Worm (Caenorhabditis elegans) whole organism, L2 larva: ENCODE results near the gene ttr-7.

Experiments
- R02D3.7 ChIP-seq: fragments of 150-350 bp; optimal IDR thresholded peaks from 2 replicates; lab custom pipeline; 2014; ENCODE audit warnings: missing biosample characterization, missing genetic modification characterization
- aly-2 ChIP-seq: fragments of 150-350 bp; optimal IDR thresholded peaks from 2 replicates; lab custom pipeline; 2014; ENCODE audit warnings: missing biosample characterization, missing genetic modification characterization
- ama-1 ChIP-seq: fragments of 150-350 bp; optimal IDR thresholded peaks from 2 replicates; lab custom pipeline; 2018; ENCODE audit warnings: inconsistent platforms
- blmp-1 ChIP-seq: sonication (generic microtip); optimal IDR thresholded peaks from 2 replicates; lab custom pipeline; 2017; ENCODE audit warnings: missing genetic modification characterization, mild to moderate bottlenecking, missing compliant biosample characterization, antibody characterized with exemption, moderate library complexity; ENCODE audit not compliant: insufficient read depth
- ceh-82 ChIP-seq: fragments of 150-350 bp; optimal IDR thresholded peaks from 2 replicates; lab custom pipeline; 2014; ENCODE audit warnings: missing biosample characterization, missing genetic modification characterization
- lsy-2 ChIP-seq, 2 experiments: fragments of 150-350 bp in 1 of 2; sonication (generic microtip) in 1 of 2; optimal IDR thresholded peaks; 2 replicates each; lab custom pipeline; 2014 to 2017; ENCODE audit warnings: missing biosample characterization in 2 of 2, missing genetic modification characterization in 2 of 2
- nhr-10 ChIP-seq: sonication (generic microtip); optimal IDR thresholded peaks from 2 replicates; lab custom pipeline; 2017; ENCODE audit warnings: missing biosample characterization, missing genetic modification characterization
- nhr-129 ChIP-seq: fragments of 150-350 bp; optimal IDR thresholded peaks from 2 replicates; lab custom pipeline; 2014; ENCODE audit warnings: missing biosample characterization, missing genetic modification characterization
- nhr-237 ChIP-seq: fragments of 150-350 bp; optimal IDR thresholded peaks from 2 replicates; lab custom pipeline; 2014; ENCODE audit warnings: missing biosample characterization, missing genetic modification characterization
- nhr-6 ChIP-seq: fragments of 150-350 bp; optimal IDR thresholded peaks from 2 replicates; lab custom pipeline; 2014; ENCODE audit warnings: missing biosample characterization, missing genetic modification characterization
- snpc-4 ChIP-seq: fragments of 150-350 bp; optimal IDR thresholded peaks from 2 replicates; lab custom pipeline; 2014; ENCODE audit warnings: missing biosample characterization, missing genetic modification characterization
- unc-62 ChIP-seq: fragments of 150-350 bp; optimal IDR thresholded peaks from 2 replicates; lab custom pipeline; 2014; ENCODE audit warnings: missing biosample characterization, missing genetic modification reagents, missing genetic modification characterization

DNA sequence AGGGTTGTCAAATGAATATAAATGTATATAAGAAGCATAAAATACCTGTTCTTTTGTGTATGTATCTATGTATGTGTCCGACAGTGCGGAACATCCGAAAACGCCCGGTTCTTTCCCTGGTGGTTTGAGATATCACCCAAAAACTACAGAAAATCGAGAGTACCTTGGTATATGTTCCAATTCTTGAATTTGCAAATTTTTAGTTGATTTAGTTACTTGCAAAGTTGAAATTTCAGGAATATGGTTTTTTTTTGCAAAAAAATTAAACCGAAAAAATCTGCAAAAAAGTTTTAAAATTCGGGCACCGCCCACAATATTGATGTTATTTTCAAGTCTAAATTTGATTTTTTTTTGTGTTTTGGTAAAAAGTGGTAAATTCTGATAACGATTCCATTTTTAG is 11.7 kb downstream of the ttr-7 start, which contains the start of gene T19C3.2:
- TF ChIP-seq unc-62 (GFP tag; lab: Kevin White, UChicago) (no peak), ama-1 (lab: Kevin White, UChicago) (no peak), nhr-6 (tag; lab: Kevin White, UChicago) (no peak), lsy-2 (tag; optimal IDR thresholded peaks at IDR 0.05; lab: Kevin White, UChicago) (no peak), aly-2 (no peak), nhr-129 (tag; lab: Kevin White, UChicago) (no peak), snpc-4 (tag; lab: Kevin White, UChicago) (no peak), nhr-10 (tag; lab: Kevin White, UChicago) (no peak), nhr-237 (tag; lab: Kevin White, UChicago) (no peak), R02D3.7 (no peak), ceh-82 (no peak), blmp-1 (tag; lab: Kevin White, UChicago) (no peak)
